Worm (Caenorhabditis elegans): ENCODE measurements around the gene ifd-2.

The ifd-2 gene

DNA sequence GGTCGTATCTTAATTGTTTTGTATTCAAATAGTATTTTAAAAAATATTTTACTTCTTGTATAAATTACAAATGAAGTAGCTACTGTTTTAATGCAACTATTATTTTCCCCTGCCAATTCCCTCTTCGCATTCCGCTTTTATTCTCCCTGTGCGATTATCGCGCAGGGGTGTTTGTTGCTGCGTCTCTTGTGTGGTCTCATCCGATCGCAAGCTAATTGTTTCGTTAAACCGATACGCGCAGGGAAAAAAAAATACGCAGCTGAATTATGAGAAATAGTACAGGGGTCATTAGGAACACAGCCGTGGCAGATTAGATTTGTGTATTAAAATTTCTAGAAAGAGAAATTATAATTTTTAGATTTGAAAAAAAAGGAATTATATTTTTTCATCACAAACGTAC lies 9.2 kb downstream of the ifd-2 start (continued):
- TF ChIP-seq blmp-1 (tag; optimal IDR thresholded peaks at IDR 0.05) = peak; percentile 16

DNA sequence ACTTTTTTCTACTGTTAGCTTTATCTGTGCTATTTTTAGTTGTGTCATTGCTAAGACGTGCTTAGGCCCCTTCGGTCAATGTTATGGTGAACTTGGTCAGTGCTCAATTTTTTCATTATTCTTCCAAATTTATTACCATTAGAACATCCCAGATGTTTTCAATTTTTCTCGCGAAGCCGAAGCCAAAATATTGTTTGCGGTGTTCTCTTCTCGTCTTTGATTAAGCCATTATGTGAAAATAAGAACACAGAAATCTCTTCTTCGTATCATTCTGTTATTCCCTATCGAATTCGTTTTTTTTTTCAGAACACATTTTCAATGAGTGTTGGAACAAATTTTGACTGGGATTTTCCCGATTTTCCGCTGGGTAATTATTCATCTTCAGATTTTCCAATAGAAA lies 13.3 kb downstream of the ifd-2 start, which contains the start of gene gtr-1:
Gene gtr-1, plus strand, starts transcription at position 301 of the 400 bp plus-strand sequence.
- TF ChIP-seq pha-4 (tag; optimal IDR thresholded peaks at IDR 0.05) (no peak), lin-32 (GFP tag; optimal IDR thresholded peaks at IDR 0.05) (no peak), elt-3 (tag; optimal IDR thresholded peaks at IDR 0.05) (no peak), lin-13 (tag; optimal IDR thresholded peaks at IDR 0.05) (no peak), bed-3 (GFP tag; optimal IDR thresholded peaks at IDR 0.05) (no peak), flh-1 (GFP tag; optimal IDR thresholded peaks at IDR 0.05) (no peak), nhr-237 (tag; optimal IDR thresholded peaks at IDR 0.05) (no peak), ces-1 (GFP tag; optimal IDR thresholded peaks at IDR 0.05) (no peak), ceh-43 (GFP tag; optimal IDR thresholded peaks at IDR 0.05) (no peak), zip-8 (tag; optimal IDR thresholded peaks at IDR 0.05) (no peak), sptf-1 (tag; optimal IDR thresholded peaks at IDR 0.05) (no peak), nhr-12 (tag; optimal IDR thresholded peaks at IDR 0.05) (no peak)

DNA sequence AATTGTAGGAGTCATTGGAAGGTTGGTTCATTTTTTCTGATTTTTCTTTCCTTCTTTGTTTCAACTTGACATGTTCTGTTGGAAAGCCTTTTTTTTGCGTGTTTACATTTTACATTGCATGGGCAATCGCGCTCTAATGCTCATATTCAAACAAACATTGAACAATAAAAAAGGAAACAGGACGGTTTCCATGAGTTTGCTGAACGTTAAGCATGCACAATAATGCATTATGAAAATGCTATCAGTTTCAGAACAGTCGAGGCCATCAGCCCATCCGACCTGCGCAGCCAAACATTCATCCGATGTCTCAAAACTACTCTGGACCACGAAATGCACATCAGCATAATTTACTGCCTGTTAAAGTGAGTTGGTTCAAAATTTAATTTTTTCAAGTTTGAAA lies 25.1 kb downstream of the ifd-2 start:
- TF ChIP-seq ceh-43 (GFP tag; optimal IDR thresholded peaks at IDR 0.05) = no peak
- TF ChIP-seq lin-13 (tag; optimal IDR thresholded peaks at IDR 0.05) = no peak
- TF ChIP-seq nhr-237 (tag; optimal IDR thresholded peaks at IDR 0.05) = no peak
- no peak for TF ChIP-seq nhr-2 (tag; optimal IDR thresholded peaks at IDR 0.05)
- TF ChIP-seq ces-1 (GFP tag; optimal IDR thresholded peaks at IDR 0.05) = no peak
- TF ChIP-seq mls-2 (tag; optimal IDR thresholded peaks at IDR 0.05) = no peak
- TF ChIP-seq ztf-11 (tag; optimal IDR thresholded peaks at IDR 0.05) = no peak
- no peak for TF ChIP-seq ham-2 (GFP tag; optimal IDR thresholded peaks at IDR 0.05)
- TF ChIP-seq drap-1 (GFP tag; optimal IDR thresholded peaks at IDR 0.05) = no peak
- no peak for TF ChIP-seq lin-32 (GFP tag; optimal IDR thresholded peaks at IDR 0.05)

DNA sequence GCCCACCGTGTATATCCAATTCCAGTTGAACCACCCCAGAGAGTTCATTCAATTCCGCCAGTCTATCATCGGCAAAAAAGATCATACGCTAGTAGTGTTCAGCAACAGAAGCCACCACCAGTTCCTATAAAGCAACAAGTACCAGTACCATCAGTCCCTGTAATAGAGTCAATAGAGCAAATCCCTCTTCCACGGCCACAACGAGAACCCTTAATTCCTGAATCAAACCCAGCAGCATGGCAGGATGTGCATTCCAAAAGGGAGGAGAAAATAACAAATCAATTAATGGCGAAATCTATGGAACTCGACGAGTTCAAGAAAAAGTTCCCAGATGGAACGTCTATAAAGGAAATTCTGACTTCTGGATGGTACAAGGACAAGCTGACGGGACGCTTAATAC lies 25.9 kb downstream of the ifd-2 start:
- TF ChIP-seq ceh-43 (GFP tag; optimal IDR thresholded peaks at IDR 0.05) (no peak), M03D4.4 (tag; optimal IDR thresholded peaks at IDR 0.05) (no peak), unc-120 (tag; optimal IDR thresholded peaks at IDR 0.05; ENCODE audit: poor library complexity, severe bottlenecking) (no peak)

DNA sequence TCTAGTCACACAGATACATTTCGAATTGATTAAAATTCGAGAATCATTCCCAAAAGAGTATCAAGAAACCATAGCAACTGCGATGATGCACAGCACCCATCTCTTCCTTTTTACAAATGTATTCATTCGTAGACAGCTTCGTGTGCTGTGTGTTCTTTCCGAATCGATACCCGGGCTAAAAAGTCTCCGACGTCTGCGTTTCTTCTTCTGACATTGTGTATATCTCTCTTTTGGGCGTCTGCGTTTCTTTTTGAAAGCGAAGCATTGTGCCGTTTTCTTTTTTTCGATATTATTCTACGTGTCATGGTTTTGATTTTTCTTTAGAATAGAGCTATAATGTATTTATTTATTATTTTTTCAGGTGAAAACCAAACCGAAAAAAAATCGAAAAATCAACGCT lies 27.7 kb downstream of the ifd-2 start, which contains the start of gene attf-5:
Gene attf-5, plus strand, starts transcription at position 362 of the 400 bp plus-strand sequence.
- TF ChIP-seq mep-1 (tag; optimal IDR thresholded peaks at IDR 0.05) (peak; percentile 55), ces-1 (GFP tag; optimal IDR thresholded peaks at IDR 0.05) (peak; percentile 57), nhr-12 (tag; optimal IDR thresholded peaks at IDR 0.05) (no peak), ham-2 (GFP tag; optimal IDR thresholded peaks at IDR 0.05) (peak; percentile 43), nhr-28 (tag; optimal IDR thresholded peaks at IDR 0.05) (no peak), ceh-39 (tag; optimal IDR thresholded peaks at IDR 0.05) (peak; percentile 91), drap-1 (GFP tag; optimal IDR thresholded peaks at IDR 0.05) (no peak), M03D4.4 (tag; optimal IDR thresholded peaks at IDR 0.05) (no peak), lsy-2 (tag; optimal IDR thresholded peaks at IDR 0.05) (no peak), lin-32 (GFP tag; optimal IDR thresholded peaks at IDR 0.05) (no peak), ceh-83 (GFP tag; optimal IDR thresholded peaks at IDR 0.05) (no peak)

DNA sequence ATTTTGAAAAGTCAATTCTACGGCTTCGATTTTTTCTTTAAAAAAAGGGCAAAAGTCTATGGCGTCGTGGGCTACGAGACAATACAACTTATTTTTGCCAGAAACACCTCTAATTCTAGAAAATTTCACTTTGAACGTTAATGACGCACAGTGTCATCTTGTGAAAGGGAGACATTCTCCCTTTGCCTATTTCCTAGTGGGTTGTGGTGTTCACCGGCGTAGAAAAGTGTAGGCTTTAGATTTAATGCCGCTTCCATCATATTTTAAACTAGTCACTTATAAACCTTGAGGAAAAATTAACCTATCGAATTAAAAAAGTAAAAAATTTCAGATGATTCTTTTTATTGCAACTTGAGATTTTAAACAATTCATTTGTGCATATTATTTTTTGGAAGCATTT lies 30.4 kb downstream of the ifd-2 start:
- TF ChIP-seq lin-32 (GFP tag; optimal IDR thresholded peaks at IDR 0.05) (no peak), zip-8 (tag; optimal IDR thresholded peaks at IDR 0.05) (no peak), nhr-28 (tag; optimal IDR thresholded peaks at IDR 0.05) (no peak), ceh-39 (tag; optimal IDR thresholded peaks at IDR 0.05) (no peak), nhr-76 (tag; optimal IDR thresholded peaks at IDR 0.05) (no peak), snpc-4 (tag; optimal IDR thresholded peaks at IDR 0.05) (no peak), unc-120 (tag; optimal IDR thresholded peaks at IDR 0.05; ENCODE audit: poor library complexity, severe bottlenecking) (no peak), bed-3 (GFP tag; optimal IDR thresholded peaks at IDR 0.05) (no peak), ztf-11 (tag; optimal IDR thresholded peaks at IDR 0.05) (no peak), pha-4 (tag; optimal IDR thresholded peaks at IDR 0.05) (no peak), ham-2 (GFP tag; optimal IDR thresholded peaks at IDR 0.05) (no peak), sem-2 (GFP tag; optimal IDR thresholded peaks at IDR 0.05) (no peak), nhr-12 (tag; optimal IDR thresholded peaks at IDR 0.05) (no peak), ceh-43 (GFP tag; optimal IDR thresholded peaks at IDR 0.05) (no peak), elt-1 (tag; optimal IDR thresholded peaks at IDR 0.05; ENCODE audit: borderline replicate concordance, insufficient read depth) (no peak), blmp-1 (tag; optimal IDR thresholded peaks at IDR 0.05) (no peak), lin-13 (tag; optimal IDR thresholded peaks at IDR 0.05) (no peak)
